Worm (Caenorhabditis elegans): ENCODE measurements around the gene qdpr-1.

DNA sequence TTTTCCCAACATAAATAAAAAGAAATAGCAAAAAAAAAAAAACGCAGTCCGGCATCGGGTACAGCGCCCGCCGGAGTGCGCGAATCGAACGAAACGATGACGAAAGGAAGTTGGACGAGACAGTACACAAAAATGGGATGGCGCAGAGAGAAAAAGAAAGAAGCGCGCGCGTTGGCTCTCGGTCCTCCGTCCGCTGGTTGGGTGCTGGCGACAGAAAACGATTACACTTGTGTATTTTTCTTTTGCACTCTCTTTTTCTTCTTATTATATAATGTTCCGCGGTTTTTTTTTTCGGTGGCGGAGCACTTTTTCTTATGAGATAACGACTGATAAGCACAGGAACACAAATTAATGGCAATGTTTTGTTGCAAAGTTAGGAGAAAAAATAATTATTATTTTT lies 16.5 kb upstream of the qdpr-1 start:
- TF ChIP-seq skn-1 (tag; optimal IDR thresholded peaks at IDR 0.05), result peak; percentile 76
- no peak for TF ChIP-seq ceh-82 (tag; optimal IDR thresholded peaks at IDR 0.05)
- TF ChIP-seq nhr-12 (tag; optimal IDR thresholded peaks at IDR 0.05), result no peak
- no peak for TF ChIP-seq ceh-9 (tag; optimal IDR thresholded peaks at IDR 0.05)
- TF ChIP-seq snpc-4 (tag; optimal IDR thresholded peaks at IDR 0.05), result peak; percentile 56
- peak; percentile 91 for TF ChIP-seq lin-39 (tag; optimal IDR thresholded peaks at IDR 0.05)
- TF ChIP-seq aly-2 (tag; optimal IDR thresholded peaks at IDR 0.05), result no peak

All from whole organism, L3 larva.